Fruit fly (Drosophila melanogaster): Measurements from ENCODE around the gene Cpr76Ba.

DNA sequence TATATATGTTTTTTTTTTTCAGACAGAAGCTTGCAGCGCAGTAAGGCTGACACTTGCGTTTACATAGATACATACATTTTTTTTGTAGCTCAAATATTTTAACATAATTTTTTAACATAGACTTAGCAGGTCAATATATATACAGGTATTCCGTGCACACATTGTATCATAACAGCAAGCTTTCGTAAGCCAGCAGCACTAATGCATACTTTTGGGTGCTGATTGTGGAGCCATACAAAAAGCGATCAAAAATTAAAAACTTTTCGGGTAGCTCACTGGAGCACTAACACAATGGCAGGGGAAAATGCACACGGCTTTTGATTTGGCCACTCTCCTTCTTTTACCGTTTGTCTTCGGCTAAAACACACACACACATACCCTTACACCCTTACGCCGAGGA, 35.1 kb downstream of the Cpr76Ba start:
- no peak for TF ChIP-seq CG10366 (GFP tag; IDR thresholded peaks at IDR 0.05)
- TF ChIP-seq insv (GFP tag; optimal IDR thresholded peaks at IDR 0.05): no peak
- TF ChIP-seq Dref (GFP tag; IDR thresholded peaks at IDR 0.05): no peak
- TF ChIP-seq CG10321 (GFP tag; IDR thresholded peaks at IDR 0.05): no peak
- no peak for TF ChIP-seq psq (GFP tag; optimal IDR thresholded peaks at IDR 0.05)
- no peak for TF ChIP-seq bab2 (GFP tag; optimal IDR thresholded peaks at IDR 0.05)
- TF ChIP-seq slbo (GFP tag; IDR thresholded peaks at IDR 0.05): no peak
- TF ChIP-seq CG8765 (GFP tag; IDR thresholded peaks at IDR 0.05): no peak

Measured in whole organism, embryonic.